Fruit fly (Drosophila melanogaster): ENCODE measurements around the gene ppk18.
A peak's percentile ranks its signal among the peaks of the same experiment; 100 is the strongest.

ppk18 gene

dm6 chr2L:9790535-9790992 lies 19.8 kb upstream of the ppk18 start, which contains the start of gene CG4036 (continued):
- no peak for TF ChIP-seq CG33557 (GFP tag; optimal IDR thresholded peaks at IDR 0.05)
- TF ChIP-seq inv (GFP tag; IDR thresholded peaks at IDR 0.05; ENCODE audit: partially characterized antibody), result no peak
- TF ChIP-seq da (GFP tag; optimal IDR thresholded peaks at IDR 0.05), result no peak
- no peak for TF ChIP-seq al (GFP tag; IDR thresholded peaks at IDR 0.05)
- TF ChIP-seq shn (GFP tag; optimal IDR thresholded peaks at IDR 0.05), result no peak
- TF ChIP-seq kay (GFP tag; optimal IDR thresholded peaks at IDR 0.05), result no peak
- TF ChIP-seq Hand (GFP tag; optimal IDR thresholded peaks at IDR 0.05), result no peak
- no peak for TF ChIP-seq Hsf (GFP tag; optimal IDR thresholded peaks at IDR 0.05)
- no peak for TF ChIP-seq lilli (GFP tag; optimal IDR thresholded peaks at IDR 0.05)
- TF ChIP-seq Adf1 (GFP tag; IDR thresholded peaks at IDR 0.05), result no peak
- no peak for TF ChIP-seq CG10959 (GFP tag; IDR thresholded peaks at IDR 0.05)
- TF ChIP-seq dysf (GFP tag; IDR thresholded peaks at IDR 0.05), result no peak
- TF ChIP-seq br (optimal IDR thresholded peaks at IDR 0.05), result no peak
- TF ChIP-seq cwo (GFP tag; optimal IDR thresholded peaks at IDR 0.05), result no peak
- peak; percentile 24 for TF ChIP-seq CG14710 (tag; optimal IDR thresholded peaks at IDR 0.05)
- TF ChIP-seq CG11504 (tag; optimal IDR thresholded peaks at IDR 0.05), result no peak
- TF ChIP-seq Sry-β (GFP tag; optimal IDR thresholded peaks at IDR 0.05), result no peak
- no peak for TF ChIP-seq Mrtf (GFP tag; IDR thresholded peaks at IDR 0.05)
- TF ChIP-seq dpn (GFP tag; optimal IDR thresholded peaks at IDR 0.05), result no peak
- TF ChIP-seq ato (GFP tag; IDR thresholded peaks at IDR 0.05; ENCODE audit: partially characterized antibody), result no peak
- TF ChIP-seq ewg (GFP tag; optimal IDR thresholded peaks at IDR 0.05), result no peak
- no peak for TF ChIP-seq CG11723 (GFP tag; optimal IDR thresholded peaks at IDR 0.05)
- peak; percentile 46 for TF ChIP-seq ftz-f1 (GFP tag; optimal IDR thresholded peaks at IDR 0.05)
- no peak for TF ChIP-seq Rfx (GFP tag; IDR thresholded peaks at IDR 0.05)
- TF ChIP-seq Lhr (GFP tag; optimal IDR thresholded peaks at IDR 0.05), result peak; percentile 85
- TF ChIP-seq CG1832 (GFP tag; optimal IDR thresholded peaks at IDR 0.05), result no peak
- no peak for TF ChIP-seq CG17328 (GFP tag; IDR thresholded peaks at IDR 0.05)
- no peak for TF ChIP-seq CG17385 (GFP tag; optimal IDR thresholded peaks at IDR 0.05)
- TF ChIP-seq CG8281 (tag; optimal IDR thresholded peaks at IDR 0.05), result no peak
- TF ChIP-seq corto (GFP tag; optimal IDR thresholded peaks at IDR 0.05), result no peak
- TF ChIP-seq Optix (GFP tag; IDR thresholded peaks at IDR 0.05), result no peak
- no peak for TF ChIP-seq Chrac-16 (GFP tag; optimal IDR thresholded peaks at IDR 0.05)
- TF ChIP-seq Side (GFP tag; optimal IDR thresholded peaks at IDR 0.05), result no peak
- TF ChIP-seq cas (GFP tag; IDR thresholded peaks at IDR 0.05), result no peak
- no peak for TF ChIP-seq hbn (GFP tag; IDR thresholded peaks at IDR 0.05; ENCODE audit: partially characterized antibody)
- peak; percentile 19 for TF ChIP-seq CG10979 (tag; optimal IDR thresholded peaks at IDR 0.05)
- no peak for TF ChIP-seq lab (GFP tag; optimal IDR thresholded peaks at IDR 0.05)
- TF ChIP-seq CG4617 (GFP tag; optimal IDR thresholded peaks at IDR 0.05; ENCODE audit: borderline replicate concordance), result peak; percentile 23
- TF ChIP-seq Mad (GFP tag; optimal IDR thresholded peaks at IDR 0.05), result no peak
- peak; percentile 62 for TF ChIP-seq CG12659 (GFP tag; optimal IDR thresholded peaks at IDR 0.05)
- TF ChIP-seq CG34224 (GFP tag; IDR thresholded peaks at IDR 0.05; ENCODE audit: partially characterized antibody), result 0 out of 3 replicates have a peak, but pooled peaks have one; percentile 9
- peak; percentile 51 for TF ChIP-seq Hmr (GFP tag; optimal IDR thresholded peaks at IDR 0.05)
- peak; percentile 33; the same call in 1 of the 2 replicates for TF ChIP-seq Scr (GFP tag; IDR thresholded peaks at IDR 0.05; ENCODE audit: partially characterized antibody)
- peak; percentile 13 for TF ChIP-seq lbe (GFP tag; optimal IDR thresholded peaks at IDR 0.05)
- TF ChIP-seq phol (tag; optimal IDR thresholded peaks at IDR 0.05), result no peak
- 0 out of 2 replicates have a peak, but pooled peaks have one; percentile 24 for TF ChIP-seq bbx (GFP tag; IDR thresholded peaks at IDR 0.05; ENCODE audit: partially characterized antibody)
- no peak for TF ChIP-seq tna (GFP tag; IDR thresholded peaks at IDR 0.05; ENCODE audit: partially characterized antibody)
- TF ChIP-seq CG12219 (GFP tag; optimal IDR thresholded peaks at IDR 0.05), result no peak
- peak; percentile 42; the same call in 1 of the 3 replicates for TF ChIP-seq Doc3 (GFP tag; IDR thresholded peaks at IDR 0.05; ENCODE audit: partially characterized antibody)
- TF ChIP-seq Nf-YB (GFP tag; optimal IDR thresholded peaks at IDR 0.05), result no peak
